Fruit fly (Drosophila melanogaster) whole organism, wandering third instar larva: Measurements from ENCODE around the gene mRpL48.

Experiments used
- Abd-B ChIP-seq: fragments of >200 bp; optimal IDR thresholded peaks from 2 replicates; lab custom pipeline; 2017; ENCODE audit warnings: missing biosample characterization, missing genetic modification characterization
- CG32264 ChIP-seq: fragments of 200-800 bp; sonication (Bioruptor generic); optimal IDR thresholded peaks from 2 replicates; lab custom pipeline; 2016; ENCODE audit warnings: missing biosample characterization, missing genetic modification characterization
- CG9705 ChIP-seq: fragments of 200-800 bp; sonication (Bioruptor generic); optimal IDR thresholded peaks from 2 replicates; lab custom pipeline; 2018; ENCODE audit warnings: missing biosample characterization, mild to moderate bottlenecking, missing genetic modification characterization
- CrebA ChIP-seq: fragments of 200-800 bp; sonication (Bioruptor generic); optimal IDR thresholded peaks from 2 replicates; lab custom pipeline; 2016; ENCODE audit warnings: missing biosample characterization, mild to moderate bottlenecking, missing genetic modification characterization, borderline replicate concordance
- Dfd ChIP-seq: fragments of >200 bp; optimal IDR thresholded peaks from 2 replicates; lab custom pipeline; 2017; ENCODE audit warnings: missing biosample characterization, missing genetic modification characterization
- Dif ChIP-seq: fragments of 200-275, 200-300 bp; sonication (Bioruptor generic); optimal IDR thresholded peaks from 2 replicates; lab custom pipeline; 2018; ENCODE audit warnings: missing biosample characterization, missing genetic modification characterization; ENCODE audit not compliant: partially characterized antibody
- GATAd ChIP-seq: sonication (Bioruptor generic); optimal IDR thresholded peaks from 2 replicates; lab custom pipeline; 2016; ENCODE audit warnings: missing biosample characterization, missing genetic modification characterization
- HLH106 ChIP-seq: fragments of 200-800 bp; optimal IDR thresholded peaks from 3 replicates; lab custom pipeline; 2019; ENCODE audit warnings: missing biosample characterization, mild to moderate bottlenecking, missing genetic modification characterization, moderate library complexity
- Hnf4 ChIP-seq: fragments of 200-800 bp; sonication (Bioruptor generic); optimal IDR thresholded peaks from 2 replicates; lab custom pipeline; 2016; ENCODE audit warnings: missing biosample characterization, mild to moderate bottlenecking, missing genetic modification characterization
- Hr83 ChIP-seq: fragments of 200-300 bp; sonication (Bioruptor generic); optimal IDR thresholded peaks from 2 replicates; lab custom pipeline; 2016; ENCODE audit warnings: missing biosample characterization, mild to moderate bottlenecking, missing genetic modification characterization, moderate library complexity; ENCODE audit not compliant: poor library complexity, severe bottlenecking
- Jra ChIP-seq: sonication (Bioruptor generic); optimal IDR thresholded peaks from 2 replicates; lab custom pipeline; 2016; ENCODE audit warnings: missing biosample characterization, missing genetic modification characterization
- Mio ChIP-seq: sonication (Bioruptor generic); optimal IDR thresholded peaks from 2 replicates; lab custom pipeline; 2016; ENCODE audit warnings: missing biosample characterization, missing genetic modification characterization
- Myc ChIP-seq: fragments of >200 bp; optimal IDR thresholded peaks from 2 replicates; lab custom pipeline; 2017
- N ChIP-seq: fragments of >200 bp; optimal IDR thresholded peaks from 2 replicates; lab custom pipeline; 2018; ENCODE audit warnings: missing biosample characterization, missing external identifiers, missing genetic modification characterization
- OdsH ChIP-seq: fragments of 200-800 bp; sonication (Bioruptor generic); optimal IDR thresholded peaks from 2 replicates; lab custom pipeline; 2016; ENCODE audit warnings: missing biosample characterization, mild to moderate bottlenecking, missing genetic modification characterization
- Rel ChIP-seq, 2 experiments: fragments of 200-800 bp; sonication (Bioruptor generic) in 1 of 2; optimal IDR thresholded peaks; 2 replicates in 1 of 2; 3 replicates in 1 of 2; lab custom pipeline; 2016 to 2019; ENCODE audit warnings: mild to moderate bottlenecking in 2 of 2, missing biosample characterization in 2 of 2, missing genetic modification characterization in 2 of 2, moderate library complexity in 1 of 2
- Sp1 ChIP-seq: fragments of 200-800 bp; sonication (Bioruptor generic); optimal IDR thresholded peaks from 3 replicates; lab custom pipeline; 2019; ENCODE audit warnings: missing biosample characterization, mild to moderate bottlenecking, missing genetic modification characterization, moderate library complexity
- br ChIP-seq: fragments of 200-800 bp; sonication (Bioruptor generic); optimal IDR thresholded peaks from 2 replicates; lab custom pipeline; 2016; ENCODE audit warnings: missing biosample characterization, missing genetic modification characterization
- dl ChIP-seq, 2 experiments: fragments of 175-275, 200-275 bp in 1 of 2; fragments of 200-275 bp in 1 of 2; sonication (Bioruptor generic); optimal IDR thresholded peaks; lab custom pipeline; 2018; ENCODE audit warnings: mild to moderate bottlenecking in 2 of 2, missing biosample characterization in 2 of 2, missing genetic modification characterization in 2 of 2, moderate library complexity in 2 of 2; ENCODE audit not compliant: partially characterized antibody in 2 of 2, insufficient read depth in 1 of 2
- dmrt93B ChIP-seq: fragments of 200-800 bp; sonication (Bioruptor generic); optimal IDR thresholded peaks from 2 replicates; lab custom pipeline; 2018; ENCODE audit warnings: missing biosample characterization, mild to moderate bottlenecking, missing genetic modification characterization
- dsf ChIP-seq: sonication (Bioruptor generic); optimal IDR thresholded peaks from 2 replicates; lab custom pipeline; 2016; ENCODE audit warnings: missing biosample characterization, missing genetic modification characterization, borderline replicate concordance
- ey ChIP-seq: fragments of 200-800 bp; sonication (Bioruptor generic); optimal IDR thresholded peaks from 2 replicates; lab custom pipeline; 2016; ENCODE audit warnings: missing biosample characterization, missing genetic modification characterization
- foxo ChIP-seq, 2 experiments: fragments of 200-800 bp; sonication (Bioruptor generic); optimal IDR thresholded peaks; 2 replicates in 1 of 2; 3 replicates in 1 of 2; lab custom pipeline; 2016 to 2017; ENCODE audit warnings: missing biosample characterization in 2 of 2, missing genetic modification characterization in 2 of 2
- fru ChIP-seq: fragments of 200-800 bp; sonication (Bioruptor generic); optimal IDR thresholded peaks from 3 replicates; lab custom pipeline; 2016; ENCODE audit warnings: missing biosample characterization, mild to moderate bottlenecking, missing genetic modification characterization
- h ChIP-seq: fragments of 200-800 bp; sonication (Bioruptor generic); optimal IDR thresholded peaks from 3 replicates; lab custom pipeline; 2016; ENCODE audit warnings: missing biosample characterization, mild to moderate bottlenecking, missing genetic modification characterization
- jim ChIP-seq: fragments of 175-275, 200-325 bp; sonication (Bioruptor generic); optimal IDR thresholded peaks from 2 replicates; lab custom pipeline; 2016; ENCODE audit warnings: missing biosample characterization, mild to moderate bottlenecking, missing genetic modification characterization
- lola ChIP-seq: fragments of >200 bp; optimal IDR thresholded peaks from 2 replicates; lab custom pipeline; 2017; ENCODE audit warnings: missing biosample characterization, missing genetic modification characterization
- pan ChIP-seq: fragments of >200 bp; optimal IDR thresholded peaks from 2 replicates; lab custom pipeline; 2017
- psq ChIP-seq: fragments of 200-800 bp; sonication (Bioruptor generic); optimal IDR thresholded peaks from 3 replicates; lab custom pipeline; 2017; ENCODE audit warnings: missing biosample characterization, mild to moderate bottlenecking, missing genetic modification characterization, moderate library complexity
- rgr ChIP-seq: fragments of 200-800 bp; sonication (Bioruptor generic); optimal IDR thresholded peaks from 3 replicates; lab custom pipeline; 2016; ENCODE audit warnings: missing biosample characterization, mild to moderate bottlenecking, missing genetic modification characterization
- sage ChIP-seq: fragments of 200-800 bp; sonication (Bioruptor generic); optimal IDR thresholded peaks from 2 replicates; lab custom pipeline; 2016; ENCODE audit warnings: missing biosample characterization, mild to moderate bottlenecking, missing genetic modification characterization
- sv ChIP-seq: fragments of 200-800 bp; sonication (Bioruptor generic); optimal IDR thresholded peaks from 3 replicates; lab custom pipeline; 2016; ENCODE audit warnings: missing biosample characterization, missing genetic modification characterization
- tai ChIP-seq: sonication (Bioruptor generic); optimal IDR thresholded peaks from 2 replicates; lab custom pipeline; 2016; ENCODE audit warnings: missing biosample characterization, missing genetic modification characterization
- woc ChIP-seq: sonication (Bioruptor generic); optimal IDR thresholded peaks from 2 replicates; lab custom pipeline; 2016; ENCODE audit warnings: missing biosample characterization, mild to moderate bottlenecking, missing genetic modification characterization

The mRpL48 gene

DNA sequence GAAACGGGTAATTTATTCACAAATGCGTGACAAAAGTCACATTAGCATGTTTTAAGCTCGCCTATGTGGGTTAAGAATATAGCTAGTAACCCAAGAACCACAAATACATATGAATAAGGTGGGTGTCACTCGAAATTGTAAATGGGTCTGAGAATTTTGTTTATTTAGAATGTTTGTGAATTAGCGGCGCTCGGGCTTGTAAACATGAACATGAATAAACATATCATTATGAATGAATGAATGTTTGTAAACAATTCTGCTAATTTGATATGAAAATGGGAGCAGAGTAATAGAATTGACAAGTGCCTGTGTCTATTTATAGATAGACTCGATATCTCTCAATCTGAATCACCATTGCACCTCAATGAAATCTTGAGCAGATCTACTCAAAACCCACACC, 24.9 kb downstream of the mRpL48 start:
- TF ChIP-seq dl (GFP tag; optimal IDR thresholded peaks at IDR 0.05; lab: Kevin White, UChicago; ENCODE audit: insufficient read depth in 1 of 2, partially characterized antibody in 2 of 2) (no peak), Jra (no peak), dsf (GFP tag; lab: Kevin White, UChicago) (no peak), ey (GFP tag; lab: Kevin White, UChicago) (no peak), jim (GFP tag; lab: Kevin White, UChicago) (no peak), foxo (GFP tag; optimal IDR thresholded peaks at IDR 0.05; lab: Kevin White, UChicago) (no peak), Hnf4 (GFP tag; lab: Kevin White, UChicago) (no peak), N (no peak), br (GFP tag; lab: Kevin White, UChicago) (no peak), dmrt93B (GFP tag; lab: Kevin White, UChicago) (no peak), sv (GFP tag; lab: Kevin White, UChicago) (no peak), GATAd (GFP tag; lab: Kevin White, UChicago) (no peak)

DNA sequence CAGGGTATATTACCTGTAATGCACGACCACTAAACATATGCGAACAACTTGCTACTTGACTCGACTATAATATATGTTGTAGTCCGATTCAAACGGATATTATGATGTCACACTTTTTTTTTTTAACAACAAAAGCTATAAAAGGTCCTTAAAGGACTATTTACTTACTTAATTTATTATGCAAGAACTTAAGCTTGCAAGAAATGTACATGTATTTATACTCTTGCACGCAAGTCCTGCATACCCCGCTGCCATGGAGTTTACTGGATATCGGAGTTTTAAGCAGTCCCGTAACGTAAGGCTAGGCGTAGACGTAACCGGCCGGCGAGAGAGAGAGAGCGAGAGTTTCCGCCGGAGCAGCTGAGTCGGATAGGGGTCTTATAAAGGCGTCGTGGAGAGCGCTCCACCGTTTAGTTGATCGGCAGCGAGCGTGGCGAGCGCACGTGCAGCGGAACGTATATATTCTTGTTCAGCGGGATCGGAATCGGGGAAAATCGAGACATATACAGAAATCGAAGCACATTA, 26.9 kb downstream of the mRpL48 start:
- no peak for TF ChIP-seq Rel (GFP tag; optimal IDR thresholded peaks at IDR 0.05; lab: Kevin White, UChicago)
- no peak for TF ChIP-seq Rel (tag; optimal IDR thresholded peaks at IDR 0.05; lab: Kevin White, UChicago)
- no peak for TF ChIP-seq sage
- TF ChIP-seq CrebA = no peak
- no peak for TF ChIP-seq dsf (GFP tag; lab: Kevin White, UChicago)
- no peak for TF ChIP-seq pan (lab: Kevin White, UChicago)
- TF ChIP-seq HLH106 (tag; lab: Kevin White, UChicago) = peak; percentile 16
- TF ChIP-seq Hr83 (GFP tag; lab: Kevin White, UChicago) = no peak
- TF ChIP-seq CG32264 (GFP tag; lab: Kevin White, UChicago) = no peak
- TF ChIP-seq Myc (lab: Kevin White, UChicago) = no peak
- TF ChIP-seq foxo (GFP tag; optimal IDR thresholded peaks at IDR 0.05; lab: Kevin White, UChicago) = peak in 1 of 2 experiments; percentile 68
- no peak for TF ChIP-seq GATAd (GFP tag; lab: Kevin White, UChicago)
- TF ChIP-seq br (GFP tag; lab: Kevin White, UChicago) = peak; percentile 48
- peak; percentile 77 for TF ChIP-seq ey (GFP tag; lab: Kevin White, UChicago)
- peak; percentile 42 for TF ChIP-seq psq (GFP tag; lab: Kevin White, UChicago)
- TF ChIP-seq Dfd (GFP tag; lab: Kevin White, UChicago) = no peak
- no peak for TF ChIP-seq Mio (GFP tag; lab: Kevin White, UChicago)
- no peak for TF ChIP-seq dmrt93B (GFP tag; lab: Kevin White, UChicago)
- no peak for TF ChIP-seq CG9705
- TF ChIP-seq dl (GFP tag; optimal IDR thresholded peaks at IDR 0.05; lab: Kevin White, UChicago; ENCODE audit: insufficient read depth in 1 of 2, partially characterized antibody in 2 of 2) = peak in 1 of 2 experiments; percentile 34
- TF ChIP-seq tai = no peak
- no peak for TF ChIP-seq lola (GFP tag; lab: Kevin White, UChicago)
- TF ChIP-seq Hnf4 (GFP tag; lab: Kevin White, UChicago) = peak; percentile 31
- TF ChIP-seq sv (GFP tag; lab: Kevin White, UChicago) = peak; percentile 92
- TF ChIP-seq Jra = no peak
- no peak for TF ChIP-seq N
- peak; percentile 46 for TF ChIP-seq rgr (GFP tag; lab: Kevin White, UChicago)
- TF ChIP-seq Dif = peak; percentile 78
- no peak for TF ChIP-seq Abd-B (GFP tag; lab: Kevin White, UChicago)
- no peak for TF ChIP-seq jim (GFP tag; lab: Kevin White, UChicago)
- TF ChIP-seq woc = no peak
- peak; percentile 69 for TF ChIP-seq h
- TF ChIP-seq fru (GFP tag; lab: Kevin White, UChicago) = peak; percentile 78
- peak; percentile 64 for TF ChIP-seq OdsH (GFP tag; lab: Kevin White, UChicago)
- no peak for TF ChIP-seq Sp1 (GFP tag; lab: Kevin White, UChicago)
- TF ChIP-seq, all 38 proteins: peak for 13

DNA sequence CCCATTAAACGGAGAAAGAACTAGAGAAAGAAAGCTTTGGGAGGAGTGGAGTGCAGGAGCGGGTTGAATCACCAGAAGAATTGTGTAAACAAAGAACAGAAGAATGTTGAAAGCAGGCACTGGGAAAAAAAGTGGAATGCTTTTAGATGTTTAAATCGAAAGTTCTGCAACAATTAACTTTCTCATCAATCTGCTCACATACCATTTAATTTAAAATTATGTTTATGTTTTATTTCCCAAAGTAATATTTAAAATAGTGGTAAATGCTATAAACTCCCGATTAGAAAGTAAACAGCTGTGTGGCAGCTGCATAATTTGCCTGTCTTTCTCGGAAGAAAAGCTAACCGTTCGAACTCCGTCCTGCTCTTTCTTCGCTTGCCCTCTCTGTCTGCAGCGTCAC, 27.8 kb downstream of the mRpL48 start:
- TF ChIP-seq Myc (lab: Kevin White, UChicago) (no peak), N (no peak), CG32264 (GFP tag; lab: Kevin White, UChicago) (no peak), woc (no peak), Hr83 (GFP tag; lab: Kevin White, UChicago) (no peak), psq (GFP tag; lab: Kevin White, UChicago) (no peak), dl (GFP tag; optimal IDR thresholded peaks at IDR 0.05; lab: Kevin White, UChicago; ENCODE audit: insufficient read depth in 1 of 2, partially characterized antibody in 2 of 2) (no peak)
